Fruit fly (Drosophila melanogaster): ENCODE results near the gene CG15528.

The CG15528 gene

DNA sequence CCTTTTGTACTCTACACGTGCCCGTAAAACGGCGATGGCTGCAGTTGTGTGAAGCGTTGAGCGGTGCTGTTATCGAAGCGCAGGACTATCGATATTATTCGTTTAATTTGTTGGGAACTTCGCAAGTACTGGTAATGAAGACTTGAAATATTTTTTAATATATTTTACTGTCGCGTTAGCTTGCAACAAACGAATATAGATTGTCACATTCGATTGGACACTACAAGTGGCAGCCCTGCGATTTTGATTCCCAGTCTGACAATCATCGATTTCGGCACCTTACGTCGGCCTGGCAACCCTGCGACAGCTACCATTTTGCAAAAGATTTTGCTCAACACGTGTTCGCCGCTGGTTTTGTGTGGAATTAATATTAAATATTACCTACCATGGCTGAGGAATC is 47.3 kb downstream of the CG15528 start, which contains the start of the genes Nlp and Nph:
Gene Nlp, plus strand, starts transcription at position 138 of the 400 bp plus-strand sequence.
Gene Nph, minus strand, starts transcription at position 214 of the 400 bp plus-strand sequence.
- TF ChIP-seq Mio (GFP tag; optimal IDR thresholded peaks at IDR 0.05), result no peak
- no peak for TF ChIP-seq ey (GFP tag; optimal IDR thresholded peaks at IDR 0.05)
- TF ChIP-seq pan (optimal IDR thresholded peaks at IDR 0.05), result no peak
- TF ChIP-seq dsf (GFP tag; optimal IDR thresholded peaks at IDR 0.05; ENCODE audit: borderline replicate concordance), result no peak
- no peak for TF ChIP-seq dl (GFP tag; optimal IDR thresholded peaks at IDR 0.05; ENCODE audit: insufficient read depth in 1 of 2, partially characterized antibody in 2 of 2)
- no peak for TF ChIP-seq N (GFP tag; optimal IDR thresholded peaks at IDR 0.05)
- no peak for TF ChIP-seq GATAd (GFP tag; optimal IDR thresholded peaks at IDR 0.05)
- TF ChIP-seq usp (GFP tag; optimal IDR thresholded peaks at IDR 0.05), result no peak
- TF ChIP-seq Abd-B (GFP tag; optimal IDR thresholded peaks at IDR 0.05), result no peak
- TF ChIP-seq jim (GFP tag; optimal IDR thresholded peaks at IDR 0.05), result no peak
- no peak for TF ChIP-seq CG9705 (GFP tag; optimal IDR thresholded peaks at IDR 0.05)
- TF ChIP-seq Hnf4 (GFP tag; optimal IDR thresholded peaks at IDR 0.05), result no peak
- no peak for TF ChIP-seq woc (GFP tag; optimal IDR thresholded peaks at IDR 0.05)
- TF ChIP-seq CrebA (GFP tag; optimal IDR thresholded peaks at IDR 0.05; ENCODE audit: borderline replicate concordance), result no peak
- TF ChIP-seq h (GFP tag; optimal IDR thresholded peaks at IDR 0.05), result peak; percentile 54
- no peak for TF ChIP-seq tai (GFP tag; optimal IDR thresholded peaks at IDR 0.05)
- TF ChIP-seq rgr (GFP tag; optimal IDR thresholded peaks at IDR 0.05), result peak; percentile 50
- no peak for TF ChIP-seq sv (GFP tag; optimal IDR thresholded peaks at IDR 0.05)
- no peak for TF ChIP-seq sage (GFP tag; optimal IDR thresholded peaks at IDR 0.05)
- no peak for TF ChIP-seq Rel (GFP tag; optimal IDR thresholded peaks at IDR 0.05)
- TF ChIP-seq Rel (tag; optimal IDR thresholded peaks at IDR 0.05), result peak; percentile 36
- TF ChIP-seq Vsx2 (GFP tag; optimal IDR thresholded peaks at IDR 0.05; ENCODE audit: partially characterized antibody), result no peak
- no peak for TF ChIP-seq Hr78 (GFP tag; optimal IDR thresholded peaks at IDR 0.05)
- TF ChIP-seq foxo (GFP tag; optimal IDR thresholded peaks at IDR 0.05), result peak in 1 of 2 experiments; percentile 18
- peak; percentile 39 for TF ChIP-seq br (GFP tag; optimal IDR thresholded peaks at IDR 0.05)
- no peak for TF ChIP-seq Jra (GFP tag; optimal IDR thresholded peaks at IDR 0.05)
- TF ChIP-seq Dif (GFP tag; optimal IDR thresholded peaks at IDR 0.05; ENCODE audit: partially characterized antibody), result no peak
- peak; percentile 25 for TF ChIP-seq psq (GFP tag; optimal IDR thresholded peaks at IDR 0.05)
- no peak for TF ChIP-seq CG32264 (GFP tag; optimal IDR thresholded peaks at IDR 0.05)
- TF ChIP-seq fru (GFP tag; optimal IDR thresholded peaks at IDR 0.05), result no peak
- peak; percentile 37 for TF ChIP-seq Sp1 (GFP tag; optimal IDR thresholded peaks at IDR 0.05)
- no peak for TF ChIP-seq dmrt93B (GFP tag; optimal IDR thresholded peaks at IDR 0.05)
- no peak for TF ChIP-seq Dfd (GFP tag; optimal IDR thresholded peaks at IDR 0.05)
- peak; percentile 0 for TF ChIP-seq OdsH (GFP tag; optimal IDR thresholded peaks at IDR 0.05)
- TF ChIP-seq Myc (optimal IDR thresholded peaks at IDR 0.05), result peak; percentile 76
- no peak for TF ChIP-seq lola (GFP tag; optimal IDR thresholded peaks at IDR 0.05)
- TF ChIP-seq Hr83 (GFP tag; optimal IDR thresholded peaks at IDR 0.05; ENCODE audit: poor library complexity, severe bottlenecking), result no peak
- no peak for TF ChIP-seq brk (GFP tag; optimal IDR thresholded peaks at IDR 0.05)
- peak; percentile 29 for TF ChIP-seq HLH106 (tag; optimal IDR thresholded peaks at IDR 0.05)

DNA sequence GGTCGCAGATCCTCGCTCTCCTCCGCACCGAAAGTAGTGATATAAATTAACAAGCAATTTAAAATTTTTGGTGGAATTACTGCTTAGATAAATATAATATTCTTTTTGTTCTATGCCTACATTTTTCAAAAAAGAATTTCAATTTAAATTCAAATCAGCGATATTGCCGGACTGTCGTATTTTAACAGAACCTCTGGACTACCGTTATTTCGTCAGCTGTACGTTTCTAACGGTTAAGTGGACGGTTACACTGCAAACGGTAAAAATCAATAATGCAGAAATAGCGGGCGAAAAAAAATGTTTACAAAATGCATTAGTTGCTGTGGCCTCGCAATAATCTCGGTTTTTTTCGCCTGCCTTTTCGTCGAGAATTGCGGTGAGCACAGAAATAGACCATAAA is 51.6 kb downstream of the CG15528 start, which contains the start of gene Tace:
Gene Tace, plus strand, starts transcription at position 245 of the 400 bp plus-strand sequence.
- TF ChIP-seq Hr83 (GFP tag; optimal IDR thresholded peaks at IDR 0.05; ENCODE audit: poor library complexity, severe bottlenecking), result no peak
- TF ChIP-seq rgr (GFP tag; optimal IDR thresholded peaks at IDR 0.05), result no peak
- no peak for TF ChIP-seq br (GFP tag; optimal IDR thresholded peaks at IDR 0.05)
- TF ChIP-seq dl (GFP tag; optimal IDR thresholded peaks at IDR 0.05; ENCODE audit: insufficient read depth in 1 of 2, partially characterized antibody in 2 of 2), result no peak
- no peak for TF ChIP-seq tai (GFP tag; optimal IDR thresholded peaks at IDR 0.05)
- no peak for TF ChIP-seq psq (GFP tag; optimal IDR thresholded peaks at IDR 0.05)
- TF ChIP-seq Rel (GFP tag; optimal IDR thresholded peaks at IDR 0.05), result no peak
- no peak for TF ChIP-seq Rel (tag; optimal IDR thresholded peaks at IDR 0.05)
- TF ChIP-seq Sp1 (GFP tag; optimal IDR thresholded peaks at IDR 0.05), result no peak

DNA sequence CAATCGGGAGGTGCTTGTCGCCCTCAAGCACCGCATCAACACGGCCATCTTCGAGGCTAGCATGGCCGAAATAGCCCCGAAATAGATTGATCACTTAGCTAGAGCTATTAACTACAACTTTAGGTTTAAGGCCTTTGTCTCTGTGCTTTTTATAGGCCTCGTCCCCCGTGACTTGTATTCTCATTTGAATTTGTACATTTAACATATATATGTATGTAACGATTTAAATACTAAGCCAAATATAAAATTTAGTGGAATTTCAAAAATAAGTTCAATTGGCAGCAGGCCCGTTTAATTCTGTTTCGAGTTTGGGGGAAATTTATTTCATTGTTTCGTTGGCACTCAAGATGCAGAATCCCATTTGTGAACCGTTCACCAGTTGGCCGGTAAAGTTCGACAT is 52.4 kb downstream of the CG15528 start, which contains the start of gene CG34298:
Gene CG34298, plus strand, starts transcription at position 301 of the 400 bp plus-strand sequence.
- TF ChIP-seq Jra (GFP tag; optimal IDR thresholded peaks at IDR 0.05), result no peak
- no peak for TF ChIP-seq CG9705 (GFP tag; optimal IDR thresholded peaks at IDR 0.05)
- no peak for TF ChIP-seq Dfd (GFP tag; optimal IDR thresholded peaks at IDR 0.05)
- TF ChIP-seq Rel (GFP tag; optimal IDR thresholded peaks at IDR 0.05), result no peak
- no peak for TF ChIP-seq Rel (tag; optimal IDR thresholded peaks at IDR 0.05)
- TF ChIP-seq tai (GFP tag; optimal IDR thresholded peaks at IDR 0.05), result no peak
- TF ChIP-seq N (GFP tag; optimal IDR thresholded peaks at IDR 0.05), result no peak
- no peak for TF ChIP-seq fru (GFP tag; optimal IDR thresholded peaks at IDR 0.05)
- TF ChIP-seq jim (GFP tag; optimal IDR thresholded peaks at IDR 0.05), result no peak
- TF ChIP-seq usp (GFP tag; optimal IDR thresholded peaks at IDR 0.05), result no peak
- TF ChIP-seq rgr (GFP tag; optimal IDR thresholded peaks at IDR 0.05), result no peak
- no peak for TF ChIP-seq OdsH (GFP tag; optimal IDR thresholded peaks at IDR 0.05)
- no peak for TF ChIP-seq Hnf4 (GFP tag; optimal IDR thresholded peaks at IDR 0.05)

Data from whole organism, wandering third instar larva.